Fruit fly (Drosophila melanogaster) whole organism, embryonic: Measurements from ENCODE around the gene Nos.

Experiments
- Blimp-1 ChIP-seq: fragments of 200-800 bp; sonication (Bioruptor generic); optimal IDR thresholded peaks from 3 replicates; lab custom pipeline; 2018; ENCODE audit warnings: missing biosample characterization, missing genetic modification characterization, mild to moderate bottlenecking, moderate library complexity, missing genetic modification reagents
- CG11247 ChIP-seq: fragments of 200-800 bp; sonication (Bioruptor generic); IDR thresholded peaks from 2 replicates; pipeline ENCODE4 v1.3.6; 2022; ENCODE audit warnings: missing biosample characterization, missing genetic modification characterization
- CG11504 ChIP-seq: fragments of 200-800 bp; sonication (Bioruptor generic); optimal IDR thresholded peaks from 3 replicates; lab custom pipeline; 2019; ENCODE audit warnings: missing biosample characterization, mild to moderate bottlenecking, missing genetic modification characterization, moderate library complexity
- CG13123 ChIP-seq: fragments of 200-800 bp; sonication (Bioruptor generic); optimal IDR thresholded peaks from 2 replicates; lab custom pipeline; 2016; ENCODE audit warnings: missing biosample characterization, missing genetic modification characterization
- CG13287 ChIP-seq: fragments of 200-800 bp; sonication (Bioruptor generic); IDR thresholded peaks from 2 replicates; pipeline ENCODE4 v1.3.6; 2022; ENCODE audit warnings: missing biosample characterization, missing genetic modification characterization; ENCODE audit not compliant: partially characterized antibody
- CG14667 ChIP-seq: fragments of 200-800 bp; sonication (Bioruptor generic); IDR thresholded peaks from 2 replicates; pipeline ENCODE4 v1.3.6; 2022; ENCODE audit warnings: missing biosample characterization, missing genetic modification characterization
- CG15073 ChIP-seq: fragments of 200-800 bp; sonication (Bioruptor generic); optimal IDR thresholded peaks from 2 replicates; lab custom pipeline; 2016; ENCODE audit warnings: missing biosample characterization, missing genetic modification characterization
- CG16779 ChIP-seq: fragments of 200-800 bp; sonication (Bioruptor generic); IDR thresholded peaks from 2 replicates; pipeline ENCODE4 v1.3.6; 2022; ENCODE audit warnings: missing biosample characterization, missing genetic modification characterization
- CG17802 ChIP-seq: fragments of 200-800 bp; sonication (Bioruptor generic); optimal IDR thresholded peaks from 2 replicates; lab custom pipeline; 2018; ENCODE audit warnings: missing biosample characterization, mild to moderate bottlenecking, missing genetic modification characterization, moderate library complexity
- CG18476 ChIP-seq: fragments of 200-800 bp; sonication (Bioruptor generic); optimal IDR thresholded peaks from 2 replicates; lab custom pipeline; 2016; ENCODE audit warnings: missing biosample characterization, mild to moderate bottlenecking, missing genetic modification characterization
- CG34422 ChIP-seq: fragments of 200-800 bp; sonication (Bioruptor generic); IDR thresholded peaks from 3 replicates; pipeline ENCODE4 v1.3.6; 2022; ENCODE audit warnings: missing biosample characterization, missing genetic modification characterization
- CG3995 ChIP-seq: fragments of 200-800 bp; sonication (Bioruptor generic); optimal IDR thresholded peaks from 3 replicates; lab custom pipeline; 2016; ENCODE audit warnings: missing biosample characterization, missing genetic modification characterization
- CG6175 ChIP-seq: fragments of 200-800 bp; sonication (Bioruptor generic); IDR thresholded peaks from 3 replicates; pipeline ENCODE4 v1.3.6; 2022; ENCODE audit warnings: missing biosample characterization, missing genetic modification characterization
- CG6654 ChIP-seq: fragments of 200-800 bp; sonication (Bioruptor generic); optimal IDR thresholded peaks from 2 replicates; lab custom pipeline; 2017; ENCODE audit warnings: missing biosample characterization, mild to moderate bottlenecking, missing genetic modification characterization
- CG6765 ChIP-seq: fragments of 200-800 bp; sonication (Bioruptor generic); optimal IDR thresholded peaks from 3 replicates; lab custom pipeline; 2017; ENCODE audit warnings: missing biosample characterization, mild to moderate bottlenecking, missing genetic modification characterization
- CG9727 ChIP-seq: fragments of 200-800 bp; sonication (Bioruptor generic); optimal IDR thresholded peaks from 3 replicates; lab custom pipeline; 2017; ENCODE audit warnings: missing biosample characterization, mild to moderate bottlenecking, missing genetic modification characterization
- CTCF ChIP-seq: fragments of 200-800 bp; sonication (Bioruptor generic); optimal IDR thresholded peaks from 2 replicates; lab custom pipeline; 2017; ENCODE audit warnings: missing biosample characterization, mild to moderate bottlenecking, missing genetic modification characterization, moderate library complexity
- Doc3 ChIP-seq: fragments of 200-800 bp; sonication (Bioruptor generic); IDR thresholded peaks from 3 replicates; pipeline ENCODE4 v1.3.6; 2022; ENCODE audit warnings: missing biosample characterization, missing genetic modification characterization; ENCODE audit not compliant: partially characterized antibody
- Elba2 ChIP-seq: fragments of 200-800 bp; sonication (Bioruptor generic); optimal IDR thresholded peaks from 3 replicates; lab custom pipeline; 2016; ENCODE audit warnings: missing biosample characterization, missing genetic modification characterization
- Ets97D ChIP-seq: fragments of 200-800 bp; sonication (Bioruptor generic); optimal IDR thresholded peaks from 3 replicates; lab custom pipeline; 2016; ENCODE audit warnings: missing biosample characterization, missing genetic modification characterization
- HLH54F ChIP-seq: fragments of 200-800 bp; sonication (Bioruptor generic); optimal IDR thresholded peaks from 3 replicates; lab custom pipeline; 2016; ENCODE audit warnings: missing biosample characterization, missing genetic modification characterization
- Hr78 ChIP-seq, 2 experiments: fragments of 200-800 bp in 1 of 2; fragments of >200 bp in 1 of 2; sonication (Bioruptor generic) in 1 of 2; optimal IDR thresholded peaks; 2 replicates each; lab custom pipeline; 2017 to 2019; ENCODE audit warnings: missing biosample characterization in 2 of 2, missing genetic modification characterization in 2 of 2, mild to moderate bottlenecking in 1 of 2, moderate library complexity in 1 of 2
- Lhr ChIP-seq: fragments of 200-800 bp; sonication (Bioruptor generic); optimal IDR thresholded peaks from 3 replicates; lab custom pipeline; 2017; ENCODE audit warnings: mild to moderate bottlenecking, missing biosample characterization, missing genetic modification reagents, missing genetic modification characterization
- Med ChIP-seq: fragments of 200-800 bp; sonication (Bioruptor generic); peaks from one replicate; lab custom pipeline; 2016; ENCODE audit warnings: missing biosample characterization, missing genetic modification characterization, mild to moderate bottlenecking, inconsistent platforms, moderate library complexity
- Rfx ChIP-seq: fragments of 200-800 bp; sonication (Bioruptor generic); IDR thresholded peaks from 2 replicates; pipeline ENCODE4 v1.3.6; 2022; ENCODE audit warnings: missing biosample characterization, missing genetic modification characterization
- TFAM ChIP-seq: fragments of 200-800 bp; sonication (Bioruptor generic); optimal IDR thresholded peaks from 2 replicates; lab custom pipeline; 2017; ENCODE audit warnings: missing biosample characterization, missing genetic modification characterization, inconsistent platforms
- Tbp ChIP-seq: fragments of >200 bp; optimal IDR thresholded peaks from 2 replicates; lab custom pipeline; 2018; ENCODE audit warnings: missing biosample characterization, missing genetic modification characterization
- Trl ChIP-seq, 3 experiments: fragments of >200 bp in 2 of 3; fragments of 200-800 bp in 1 of 3; sonication (Bioruptor generic) in 1 of 3; optimal IDR thresholded peaks; 2 replicates in 1 of 3; 3 replicates in 2 of 3; lab custom pipeline; 2016 to 2017; ENCODE audit warnings: missing biosample characterization in 1 of 3, missing genetic modification characterization in 1 of 3
- Xbp1 ChIP-seq: fragments of 200-800 bp; sonication (Bioruptor generic); optimal IDR thresholded peaks from 3 replicates; lab custom pipeline; 2016; ENCODE audit warnings: missing biosample characterization, mild to moderate bottlenecking, missing genetic modification characterization
- YL-1 ChIP-seq: fragments of 200-800 bp; sonication (Bioruptor generic); optimal IDR thresholded peaks from 3 replicates; lab custom pipeline; 2017; ENCODE audit warnings: missing biosample characterization, mild to moderate bottlenecking, missing genetic modification characterization
- ac ChIP-seq: fragments of 200-800 bp; sonication (Bioruptor generic); optimal IDR thresholded peaks from 3 replicates; lab custom pipeline; 2017; ENCODE audit warnings: missing biosample characterization, mild to moderate bottlenecking, missing genetic modification characterization
- bab2 ChIP-seq: fragments of 200-800 bp; sonication (Bioruptor generic); optimal IDR thresholded peaks from 2 replicates; lab custom pipeline; 2016; ENCODE audit warnings: missing biosample characterization, missing genetic modification characterization
- bowl ChIP-seq: fragments of 200-800 bp; sonication (Bioruptor generic); IDR thresholded peaks from 2 replicates; pipeline ENCODE4 v1.3.6; 2022; ENCODE audit warnings: missing biosample characterization, missing genetic modification characterization
- ci ChIP-seq: fragments of 200-800 bp; sonication (Bioruptor generic); IDR thresholded peaks from 3 replicates; pipeline ENCODE4 v1.3.6; 2022; ENCODE audit warnings: missing biosample characterization, missing genetic modification characterization
- crol ChIP-seq: fragments of 200-800 bp; sonication (Bioruptor generic); IDR thresholded peaks from 2 replicates; pipeline ENCODE4 v1.3.6; 2022; ENCODE audit warnings: missing biosample characterization, missing genetic modification characterization
- grau ChIP-seq: fragments of 200-800 bp; optimal IDR thresholded peaks from 3 replicates; lab custom pipeline; 2019; ENCODE audit warnings: missing biosample characterization, mild to moderate bottlenecking, missing genetic modification characterization, moderate library complexity
- gsb-n ChIP-seq: fragments of 200-800 bp; sonication (Bioruptor generic); optimal IDR thresholded peaks from 3 replicates; lab custom pipeline; 2018; ENCODE audit warnings: missing biosample characterization, mild to moderate bottlenecking, missing genetic modification characterization
- ken ChIP-seq: fragments of 200-800 bp; sonication (Bioruptor generic); IDR thresholded peaks from 3 replicates; pipeline ENCODE4 v1.3.6; 2022; ENCODE audit warnings: missing biosample characterization, missing genetic modification characterization
- lola ChIP-seq, 3 experiments: fragments of >200 bp in 2 of 3; fragments of 200-800 bp in 1 of 3; sonication (Bioruptor generic) in 1 of 3; optimal IDR thresholded peaks; 2 replicates each; lab custom pipeline; 2017 to 2019; ENCODE audit warnings: missing biosample characterization in 3 of 3, missing genetic modification characterization in 3 of 3, mild to moderate bottlenecking in 1 of 3, moderate library complexity in 1 of 3
- scrt ChIP-seq: fragments of 200-800 bp; sonication (Bioruptor generic); optimal IDR thresholded peaks from 2 replicates; lab custom pipeline; 2018; ENCODE audit warnings: missing biosample characterization, mild to moderate bottlenecking, missing genetic modification characterization, moderate library complexity
- sob ChIP-seq: fragments of 200-800 bp; sonication (Bioruptor generic); IDR thresholded peaks from 2 replicates; pipeline ENCODE4 v1.3.6; 2022; ENCODE audit warnings: missing biosample characterization, missing genetic modification characterization
- stwl ChIP-seq: fragments of 200-800 bp; sonication (Bioruptor generic); optimal IDR thresholded peaks from 3 replicates; lab custom pipeline; 2018; ENCODE audit warnings: missing biosample characterization, mild to moderate bottlenecking, missing genetic modification characterization, moderate library complexity
- tna ChIP-seq: fragments of 200-800 bp; sonication (Bioruptor generic); IDR thresholded peaks from 2 replicates; pipeline ENCODE4 v1.3.6; 2022; ENCODE audit warnings: missing biosample characterization, missing genetic modification characterization; ENCODE audit not compliant: partially characterized antibody
- toy ChIP-seq: fragments of 200-800 bp; sonication (Bioruptor generic); IDR thresholded peaks from 2 replicates; pipeline ENCODE4 v1.3.6; 2022; ENCODE audit warnings: missing biosample characterization, missing genetic modification characterization
- ttk ChIP-seq: fragments of 200-800 bp; sonication (Bioruptor generic); IDR thresholded peaks from 2 replicates; pipeline ENCODE4 v2.1.2; 2022; ENCODE audit warnings: missing biosample characterization, missing genetic modification characterization
- unc-4 ChIP-seq: fragments of 200-800 bp; sonication (Bioruptor generic); IDR thresholded peaks from 2 replicates; pipeline ENCODE4 v1.3.6; 2022; ENCODE audit warnings: missing biosample characterization, missing genetic modification characterization; ENCODE audit not compliant: partially characterized antibody
- z ChIP-seq: fragments of 200-800 bp; sonication (Bioruptor generic); IDR thresholded peaks from 3 replicates; pipeline ENCODE4 v1.3.6; 2022; ENCODE audit warnings: missing biosample characterization, missing genetic modification characterization

The Nos gene

DNA sequence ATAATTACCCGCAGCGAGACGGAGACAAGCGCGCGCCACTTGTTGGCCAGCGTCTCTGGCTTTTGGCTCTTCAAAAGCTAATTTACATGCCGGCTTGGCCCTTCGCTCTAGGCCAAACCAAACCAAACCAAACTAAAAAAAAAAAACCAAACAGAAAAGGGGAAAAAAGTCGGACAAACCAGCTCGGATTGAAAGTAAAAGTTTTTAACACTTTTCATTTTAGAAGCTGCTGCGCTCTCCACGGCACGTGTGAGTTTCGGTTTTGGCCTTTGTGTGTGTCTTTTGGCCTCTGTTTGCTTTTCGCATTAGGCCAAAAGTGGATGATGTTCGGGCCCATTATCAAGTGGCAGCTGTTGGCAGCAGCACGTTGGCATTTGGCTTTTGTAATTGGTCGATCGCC lies 56.1 kb downstream of the Nos start (continued):
- TF ChIP-seq sob (GFP tag; lab: Robert Waterston, UW) (0 out of 2 replicates have a peak, but pooled peaks have one; percentile 13), Blimp-1 (GFP tag; lab: Kevin White, UChicago) (peak; percentile 99), CG14667 (GFP tag; lab: Robert Waterston, UW) (no peak), Hr78 (GFP tag; optimal IDR thresholded peaks at IDR 0.05; lab: Kevin White, UChicago) (peak in 1 of 2 experiments; percentile 14)

DNA sequence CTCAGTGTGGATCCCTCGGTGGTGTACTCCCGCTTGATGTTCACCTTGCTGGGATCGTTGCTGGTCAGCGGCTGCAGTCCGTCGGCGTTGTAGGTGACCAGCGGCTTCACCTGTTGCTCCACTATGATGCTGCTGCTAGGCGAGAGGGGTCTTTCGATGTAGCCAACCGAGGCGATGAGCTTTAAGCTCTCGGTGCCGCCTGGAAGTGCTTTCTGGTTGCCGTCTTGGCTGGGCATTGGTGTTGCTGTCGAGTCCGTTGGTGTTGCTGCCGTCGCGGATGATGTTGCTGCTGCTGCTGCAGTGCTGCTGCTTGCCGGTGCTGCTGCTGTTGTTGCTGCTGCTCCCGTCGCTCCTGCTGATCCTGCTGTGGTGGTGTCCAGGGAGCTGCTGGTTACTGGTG lies 63.3 kb downstream of the Nos start:
- TF ChIP-seq grau (tag; lab: Kevin White, UChicago) = no peak
- no peak for TF ChIP-seq CG18476
- TF ChIP-seq CG11247 (GFP tag; lab: Robert Waterston, UW) = no peak
- TF ChIP-seq lola (GFP tag; optimal IDR thresholded peaks at IDR 0.05; lab: Kevin White, UChicago) = no peak
- TF ChIP-seq crol (GFP tag; lab: Robert Waterston, UW) = peak; percentile 66
- peak; percentile 98 for TF ChIP-seq CG11504 (tag; lab: Kevin White, UChicago)
- TF ChIP-seq unc-4 (GFP tag; lab: Robert Waterston, UW) = no peak
- peak; percentile 42 for TF ChIP-seq CTCF (GFP tag; lab: Kevin White, UChicago)
- peak; percentile 30; the same call in 1 of the 2 replicates for TF ChIP-seq CG13287 (GFP tag; lab: Robert Waterston, UW)
- TF ChIP-seq Rfx (GFP tag; lab: Robert Waterston, UW) = peak; percentile 44; the same call in 1 of the 2 replicates
- TF ChIP-seq Xbp1 = no peak
- no peak for TF ChIP-seq Elba2 (GFP tag; lab: Kevin White, UChicago)
- TF ChIP-seq scrt (GFP tag; lab: Kevin White, UChicago) = peak; percentile 80
- TF ChIP-seq CG16779 (GFP tag; lab: Robert Waterston, UW) = 0 out of 2 replicates have a peak, but pooled peaks have one; percentile 12
- no peak for TF ChIP-seq bab2
- peak; percentile 72 for TF ChIP-seq Med (GFP tag; lab: Kevin White, UChicago)
- 0 out of 3 replicates have a peak, but pooled peaks have one; percentile 17 for TF ChIP-seq ci (GFP tag; lab: Robert Waterston, UW)

DNA sequence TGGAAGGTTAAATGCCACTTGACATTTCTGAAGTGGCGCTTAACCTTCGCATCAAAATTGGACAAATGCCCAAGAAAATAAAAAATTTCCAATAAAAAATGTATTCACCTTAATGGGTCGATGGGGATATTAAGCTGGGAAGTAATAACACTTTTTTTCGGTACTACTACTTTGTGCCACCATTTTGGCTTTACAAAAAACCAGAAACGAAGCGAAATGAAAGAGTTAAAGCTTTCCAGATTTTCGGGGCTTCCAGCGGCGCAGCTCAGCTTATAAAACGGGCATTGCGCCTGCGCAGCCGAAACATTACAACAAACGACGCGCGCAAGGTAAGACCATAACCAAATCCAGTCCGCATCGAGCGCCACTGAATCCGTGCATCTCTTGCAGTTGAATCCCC lies 66.7 kb downstream of the Nos start, which contains the start of gene CG17127:
CG17127 (plus strand) TSS at position 301 of the 400 bp plus-strand sequence.
- TF ChIP-seq tna (GFP tag; lab: Robert Waterston, UW) = no peak
- no peak for TF ChIP-seq toy (GFP tag; lab: Robert Waterston, UW)
- TF ChIP-seq CG6765 = no peak
- TF ChIP-seq Doc3 (GFP tag; lab: Robert Waterston, UW) = no peak
- TF ChIP-seq HLH54F (GFP tag; lab: Kevin White, UChicago) = no peak
- TF ChIP-seq Tbp (GFP tag; lab: Kevin White, UChicago) = no peak
- TF ChIP-seq ac = no peak
- no peak for TF ChIP-seq bowl (GFP tag; lab: Robert Waterston, UW)
- no peak for TF ChIP-seq CG3995
- no peak for TF ChIP-seq CG13123 (GFP tag; lab: Kevin White, UChicago)
- TF ChIP-seq ttk (GFP tag; lab: Robert Waterston, UW) = no peak
- TF ChIP-seq YL-1 (GFP tag; lab: Kevin White, UChicago) = no peak
- TF ChIP-seq CG34422 (GFP tag; lab: Robert Waterston, UW) = no peak
- TF ChIP-seq, all 482 proteins: peak for 0

DNA sequence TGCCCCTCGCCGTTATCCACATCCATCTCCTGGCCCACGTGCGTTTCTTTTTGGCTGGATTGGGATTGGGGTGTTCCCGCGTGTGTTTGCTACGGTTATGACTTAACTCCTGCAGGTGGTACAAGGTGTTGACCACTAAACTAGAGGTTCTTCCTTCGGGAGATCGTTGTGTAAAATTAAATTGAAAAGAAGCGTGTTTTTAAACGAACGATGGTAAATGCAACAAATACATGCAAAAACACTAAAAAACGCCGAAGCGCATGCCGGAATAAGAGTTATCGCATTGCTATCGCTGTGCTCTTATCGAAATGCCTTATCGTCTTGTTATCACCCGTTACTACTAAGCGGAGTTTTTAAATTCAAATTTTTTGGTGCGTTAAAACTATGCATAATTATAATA lies 67.6 kb downstream of the Nos start, which contains the start of gene CG6724:
CG6724 (minus strand) TSS at position 245 of the 400 bp plus-strand sequence.
- TF ChIP-seq TFAM (GFP tag; lab: Kevin White, UChicago) (no peak), z (no peak), CG15073 (GFP tag; lab: Kevin White, UChicago) (no peak), tna (GFP tag; lab: Robert Waterston, UW) (peak; percentile 74), lola (GFP tag; optimal IDR thresholded peaks at IDR 0.05; lab: Kevin White, UChicago) (no peak), CG17802 (tag; lab: Kevin White, UChicago) (no peak), CG6175 (GFP tag; lab: Robert Waterston, UW) (no peak), Lhr (GFP tag; lab: Kevin White, UChicago) (no peak), CG6654 (GFP tag; lab: Kevin White, UChicago) (no peak), Ets97D (peak; percentile 55), Trl (optimal IDR thresholded peaks at IDR 0.05; lab: Kevin White, UChicago) (no peak), Trl (GFP tag; optimal IDR thresholded peaks at IDR 0.05; lab: Kevin White, UChicago) (no peak), gsb-n (no peak), ken (no peak), CG9727 (GFP tag; lab: Kevin White, UChicago) (no peak), stwl (peak; percentile 87)
